Worm (Caenorhabditis elegans) whole organism, L2 larva: ENCODE data around the gene srd-32.

ENCODE experiments used
- ceh-82 ChIP-seq: fragments of 150-350 bp; optimal IDR thresholded peaks from 2 replicates; lab custom pipeline; 2014; ENCODE audit warnings: missing biosample characterization, missing genetic modification characterization
- elt-3 ChIP-seq: sonication (generic microtip); optimal IDR thresholded peaks from 2 replicates; lab custom pipeline; 2017; ENCODE audit warnings: missing biosample characterization, missing genetic modification characterization
- nhr-11 ChIP-seq: fragments of 150-350 bp; optimal IDR thresholded peaks from 2 replicates; lab custom pipeline; 2014; ENCODE audit warnings: missing biosample characterization, missing genetic modification characterization
- nhr-6 ChIP-seq: fragments of 150-350 bp; optimal IDR thresholded peaks from 2 replicates; lab custom pipeline; 2014; ENCODE audit warnings: missing biosample characterization, missing genetic modification characterization

- TF ChIP-seq nhr-11 (tag; lab: Kevin White, UChicago): no peak
- TF ChIP-seq nhr-6 (tag; lab: Kevin White, UChicago): no peak
- TF ChIP-seq ceh-82 (tag; lab: Kevin White, UChicago): no peak
- TF ChIP-seq elt-3: no peak
Measured at ce11 chrV:4889976-4890479, 24.6 kb downstream of the srd-32 start, which contains the start of gene T19H12.2.
